Worm (Caenorhabditis elegans) whole organism, dauer: Measurements from ENCODE around the gene phy-2.

Experiments used
- unc-62 ChIP-seq: sonication (generic microtip); optimal IDR thresholded peaks from 2 replicates; lab custom pipeline; 2017; ENCODE audit warnings: missing biosample characterization, missing genetic modification reagents, missing genetic modification characterization

phy-2 gene

DNA sequence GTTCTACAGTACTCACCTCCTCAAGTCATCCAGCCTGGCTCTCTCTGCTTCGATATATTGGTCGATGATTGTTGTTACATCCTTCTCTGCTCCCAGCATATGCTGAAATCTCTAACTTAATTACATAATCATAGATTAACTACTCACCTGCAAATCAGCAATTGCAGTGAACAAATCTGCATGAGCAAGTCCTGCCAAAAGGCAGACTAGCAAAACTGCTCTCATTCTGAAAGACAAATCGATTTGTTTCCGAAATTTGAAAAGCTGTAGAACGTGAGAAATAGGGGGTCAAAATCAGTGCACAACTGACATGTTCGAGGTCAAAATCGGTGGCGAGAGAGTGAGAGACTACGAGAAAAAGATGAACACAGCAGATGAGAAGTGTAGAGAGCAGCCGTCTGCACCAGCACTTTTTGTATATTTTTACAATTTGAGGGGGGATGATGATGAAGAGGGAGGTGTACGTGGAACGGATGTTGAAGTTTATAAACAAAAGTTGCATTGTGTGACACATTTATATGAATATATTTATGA, at the start of gene phy-2:
phy-2 (minus strand) TSS at position 226 of the 534 bp plus-strand sequence.
- TF ChIP-seq unc-62 (GFP tag; lab: Kevin White, UChicago): no peak

DNA sequence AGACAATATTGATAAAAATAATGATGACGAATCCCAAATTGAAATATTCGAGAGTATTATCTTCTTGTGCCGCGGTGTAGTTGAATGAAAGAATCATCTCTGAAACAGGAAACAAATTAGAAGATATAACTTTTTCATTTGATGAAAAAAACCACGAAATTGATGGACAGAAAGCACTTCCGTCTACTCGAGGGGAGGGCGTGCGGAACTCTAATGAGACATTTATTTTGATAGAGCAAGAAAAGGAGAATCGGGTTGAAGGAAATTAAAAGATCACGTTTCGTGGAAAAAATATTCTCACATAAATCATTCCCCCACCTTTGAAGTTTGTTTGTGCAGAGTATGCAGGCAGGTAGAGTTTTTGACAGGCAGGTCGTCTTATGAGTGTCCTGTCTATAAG, 45.6 kb upstream of the phy-2 start, which contains the start of gene sre-14:
sre-14 (minus strand) TSS at position 101 of the 400 bp plus-strand sequence.
- no peak for TF ChIP-seq unc-62 (GFP tag; lab: Kevin White, UChicago)

DNA sequence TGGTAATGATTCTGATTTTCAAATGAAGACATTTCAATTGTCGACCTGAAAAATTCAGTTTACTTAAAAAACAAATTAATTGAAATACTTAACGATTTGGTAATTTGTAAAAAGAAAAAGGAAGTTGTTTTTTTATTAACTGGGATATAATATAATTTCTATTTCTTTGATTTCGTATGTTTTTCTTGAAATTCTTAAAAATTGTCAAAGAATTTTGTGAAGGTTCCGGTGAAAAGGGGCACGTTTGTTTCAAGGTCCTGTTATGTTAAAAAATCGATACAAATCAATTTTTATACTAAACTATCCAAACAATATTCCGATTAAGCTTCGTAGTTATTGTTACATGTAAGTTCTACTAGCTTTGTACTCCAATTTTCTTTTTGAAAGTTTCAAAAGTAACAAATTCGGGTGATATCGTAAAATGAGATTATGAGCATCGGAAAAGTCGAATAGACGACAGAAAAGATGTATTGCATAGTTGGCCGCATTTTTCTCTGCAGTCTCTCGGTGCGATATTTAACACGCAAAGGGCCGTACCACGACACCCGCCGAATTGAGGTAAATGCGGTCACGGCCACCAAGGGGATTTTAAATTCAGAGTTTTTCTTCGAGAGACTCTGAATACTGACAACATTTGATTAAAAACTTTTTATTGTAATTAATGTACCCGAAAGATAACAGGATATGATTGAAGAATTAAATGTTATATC, 43.5 kb upstream of the phy-2 start, which contains the start of gene Y39C12A.9:
Y39C12A.9 (minus strand) TSS at position 51 of the 710 bp plus-strand sequence.
- TF ChIP-seq unc-62 (GFP tag; lab: Kevin White, UChicago): no peak

DNA sequence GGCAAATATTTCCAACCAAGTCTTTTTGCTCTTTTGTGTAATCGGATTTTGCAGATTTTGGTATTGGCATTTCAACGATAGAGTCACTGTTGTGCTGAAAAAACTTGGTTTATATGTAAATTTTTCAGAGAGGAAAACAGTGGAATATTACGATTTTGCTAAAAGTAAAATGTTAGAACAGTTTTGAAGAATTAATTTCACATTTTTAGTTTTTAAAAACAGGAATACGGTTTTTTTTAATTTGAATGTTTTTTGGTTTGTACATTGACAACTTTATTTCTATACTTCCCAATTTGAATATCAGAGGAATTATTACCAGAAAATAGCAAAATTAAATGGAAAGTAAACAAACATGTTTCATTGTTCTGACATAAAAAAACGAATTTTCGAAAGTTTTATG, 36.8 kb upstream of the phy-2 start, which contains the start of gene dnj-26:
dnj-26 (minus strand) TSS at position 101 of the 400 bp plus-strand sequence.
- no peak for TF ChIP-seq unc-62 (GFP tag; lab: Kevin White, UChicago)

DNA sequence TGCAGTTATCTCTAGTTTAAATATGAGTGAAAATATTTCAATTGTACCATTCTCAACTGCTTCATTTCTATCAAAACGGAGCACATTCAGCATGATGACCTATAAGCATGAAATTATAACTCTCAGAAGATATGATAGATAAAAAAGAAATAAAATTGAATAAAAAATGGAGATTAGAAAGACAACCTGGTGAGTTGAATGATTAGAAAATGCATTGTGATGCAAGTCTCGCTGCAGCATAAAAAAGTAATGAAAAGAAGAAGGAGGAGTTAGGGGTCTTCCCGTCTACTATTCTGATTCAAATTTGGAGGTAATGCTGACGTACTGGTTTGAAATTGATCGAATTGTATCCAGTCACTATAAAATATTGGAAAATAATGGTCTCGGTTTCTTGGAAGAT, 28.9 kb upstream of the phy-2 start, which contains the start of gene sre-15:
sre-15 (minus strand) TSS at position 101 of the 400 bp plus-strand sequence.
- TF ChIP-seq unc-62 (GFP tag; lab: Kevin White, UChicago): no peak

DNA sequence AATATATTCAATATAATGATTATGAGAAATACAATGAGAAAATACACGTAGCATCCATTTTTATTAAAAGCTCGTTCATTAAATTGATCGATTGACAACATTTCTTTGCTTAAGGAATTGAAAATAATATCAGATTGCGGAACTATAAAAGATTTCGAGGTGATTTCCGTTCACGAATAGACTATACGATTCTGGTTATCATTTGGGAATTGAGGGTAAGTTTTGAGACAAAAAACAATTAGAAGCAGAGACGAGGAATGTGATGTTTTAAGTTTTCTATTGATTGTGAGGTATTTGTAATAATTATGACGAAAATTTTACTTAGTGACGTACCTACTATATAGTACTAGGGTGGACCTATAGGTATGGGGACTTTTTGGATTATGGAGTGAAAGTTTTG, 23.1 kb upstream of the phy-2 start, which contains the start of gene sre-19:
sre-19 (minus strand) TSS at position 101 of the 400 bp plus-strand sequence.
- no peak for TF ChIP-seq unc-62 (GFP tag; lab: Kevin White, UChicago)

DNA sequence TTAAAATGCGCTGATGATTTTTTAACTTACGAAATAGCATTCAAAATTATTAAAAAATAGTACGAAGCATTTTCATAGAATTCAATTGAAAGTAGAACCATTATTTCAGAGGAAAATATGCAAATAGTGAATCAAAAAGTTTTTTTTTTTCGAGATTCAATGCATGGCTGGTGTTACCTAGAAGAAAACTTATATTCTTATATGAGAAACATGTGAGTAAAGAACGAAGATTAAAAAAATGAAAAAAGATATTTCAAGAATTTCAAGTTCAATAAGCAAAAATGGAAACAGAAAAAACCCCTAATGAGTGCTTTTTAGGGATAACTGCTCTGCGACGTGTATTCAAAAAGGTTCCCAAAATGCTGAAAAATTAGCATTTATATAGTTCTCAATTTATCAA, 20.2 kb upstream of the phy-2 start, which contains the start of gene sre-16:
sre-16 (minus strand) TSS at position 101 of the 400 bp plus-strand sequence.
- no peak for TF ChIP-seq unc-62 (GFP tag; lab: Kevin White, UChicago)

DNA sequence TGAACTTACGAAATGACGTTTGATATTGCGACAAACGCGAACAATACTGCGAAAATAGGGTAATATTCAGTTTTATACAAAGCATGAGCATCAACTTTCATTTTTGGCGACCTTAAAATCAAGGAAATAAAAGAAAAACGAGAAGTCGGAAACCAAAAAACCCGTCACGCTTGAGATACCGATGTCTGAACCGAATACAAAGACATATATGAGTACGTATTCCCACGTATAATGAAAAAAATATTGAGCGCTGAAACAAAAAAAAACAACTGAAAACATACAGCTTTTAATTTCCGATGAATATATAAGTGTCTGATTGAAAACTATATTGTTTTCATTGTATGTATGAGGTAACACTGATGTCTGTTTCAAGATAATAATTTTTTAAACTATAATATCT, 13.9 kb upstream of the phy-2 start, which contains the start of gene sre-18:
sre-18 (minus strand) TSS at position 101 of the 400 bp plus-strand sequence.
- TF ChIP-seq unc-62 (GFP tag; lab: Kevin White, UChicago): no peak

DNA sequence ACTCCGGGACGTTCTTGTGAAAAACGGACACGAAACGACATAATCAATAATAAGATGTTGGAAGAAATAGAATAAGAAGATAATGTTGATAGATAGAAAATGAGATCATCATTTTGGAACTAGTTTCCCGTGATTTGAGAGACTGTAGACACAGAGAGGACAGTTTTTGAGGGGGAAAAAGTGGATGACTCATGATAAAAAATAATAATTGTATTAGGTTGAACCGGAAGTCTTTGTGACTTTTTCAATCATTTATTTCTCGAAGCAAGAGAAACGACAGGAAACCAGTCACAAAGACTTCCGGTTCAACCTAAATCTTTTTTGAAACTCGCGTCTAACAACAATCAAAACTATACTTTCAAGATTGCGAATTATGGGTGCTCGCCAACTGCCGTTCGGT, 11.2 kb upstream of the phy-2 start, which contains the start of gene mlt-3:
mlt-3 (minus strand) TSS at position 101 of the 400 bp plus-strand sequence.
- TF ChIP-seq unc-62 (GFP tag; lab: Kevin White, UChicago): no peak

DNA sequence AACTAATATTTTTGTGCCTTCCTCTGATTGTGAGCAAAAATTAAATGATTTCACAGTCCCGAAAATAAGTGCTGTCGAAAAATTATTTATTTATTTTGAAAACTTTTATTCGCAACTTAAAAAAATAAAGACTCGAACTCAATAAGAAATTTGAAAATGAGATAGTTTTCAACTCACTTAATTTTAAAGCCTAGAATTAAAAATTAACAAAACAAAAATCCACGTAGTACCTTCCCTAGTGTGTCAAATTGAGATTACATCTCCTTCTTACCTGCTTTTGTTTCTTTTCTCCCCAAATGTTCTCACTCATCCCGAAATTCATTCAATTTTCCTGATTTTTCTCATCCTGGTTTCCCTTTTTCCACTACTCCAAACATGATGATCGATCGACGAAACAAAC, 3.5 kb upstream of the phy-2 start, which contains the start of gene F35G2.5:
F35G2.5 (plus strand) TSS at position 301 of the 400 bp plus-strand sequence.
- no peak for TF ChIP-seq unc-62 (GFP tag; lab: Kevin White, UChicago)

DNA sequence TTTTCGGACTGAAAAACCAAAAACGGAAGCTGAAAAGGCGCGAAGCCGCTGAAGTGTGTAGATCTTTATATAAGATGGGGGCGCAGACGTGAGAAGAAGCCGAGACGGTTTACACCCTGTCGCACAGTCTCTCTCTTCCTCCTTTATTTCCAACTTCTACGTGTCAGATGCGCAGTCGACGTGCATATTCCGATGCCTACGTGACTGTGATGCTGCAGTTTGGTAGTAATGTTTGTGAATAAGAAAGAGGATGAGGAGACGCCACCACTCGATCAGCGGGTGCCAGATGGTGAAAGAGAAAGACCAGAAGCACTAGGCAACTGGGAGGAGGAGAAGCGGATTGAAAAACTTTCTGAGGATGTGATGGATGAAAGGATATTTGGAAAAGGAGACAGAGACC, 2.5 kb upstream of the phy-2 start:
- no peak for TF ChIP-seq unc-62 (GFP tag; lab: Kevin White, UChicago)

DNA sequence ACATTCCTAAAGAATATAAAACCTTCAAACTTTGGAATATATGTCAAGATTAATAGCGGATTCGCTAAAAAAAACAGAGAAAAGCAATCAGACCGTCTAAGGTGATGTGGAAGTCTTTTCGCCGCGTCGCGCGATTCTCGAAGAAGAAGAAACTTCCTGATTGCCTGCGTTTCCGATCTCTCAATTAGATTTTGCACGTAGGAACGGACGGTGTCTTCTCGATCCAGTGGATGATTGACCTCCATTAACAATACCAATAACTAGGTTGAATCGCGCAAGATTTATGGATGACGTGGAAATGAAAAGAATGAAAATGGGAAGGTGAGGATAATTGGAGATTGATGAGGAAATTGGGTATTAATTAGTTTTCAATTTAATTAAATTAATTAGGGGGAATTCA, 1.4 kb upstream of the phy-2 start:
- no peak for TF ChIP-seq unc-62 (GFP tag; lab: Kevin White, UChicago)

DNA sequence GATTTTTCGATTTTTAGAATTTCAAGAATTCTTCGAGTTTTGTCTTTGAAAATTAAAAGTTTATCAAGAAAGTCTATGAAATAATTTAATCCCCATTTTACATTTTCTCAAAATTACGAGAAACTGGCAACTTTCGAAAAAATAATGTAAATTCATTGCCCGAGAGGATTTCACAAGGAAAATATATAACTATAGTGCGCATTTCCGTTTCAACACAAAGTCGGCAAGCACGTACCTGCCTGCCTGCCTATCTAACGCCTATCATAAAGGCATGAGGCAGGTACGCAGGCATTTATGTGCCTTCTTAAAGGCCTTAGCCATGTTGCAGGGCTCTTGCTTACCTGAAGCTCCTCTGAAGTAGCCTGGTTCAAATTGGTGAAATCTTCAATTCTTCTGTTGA, 3.0 kb downstream of the phy-2 start:
- no peak for TF ChIP-seq unc-62 (GFP tag; lab: Kevin White, UChicago)

DNA sequence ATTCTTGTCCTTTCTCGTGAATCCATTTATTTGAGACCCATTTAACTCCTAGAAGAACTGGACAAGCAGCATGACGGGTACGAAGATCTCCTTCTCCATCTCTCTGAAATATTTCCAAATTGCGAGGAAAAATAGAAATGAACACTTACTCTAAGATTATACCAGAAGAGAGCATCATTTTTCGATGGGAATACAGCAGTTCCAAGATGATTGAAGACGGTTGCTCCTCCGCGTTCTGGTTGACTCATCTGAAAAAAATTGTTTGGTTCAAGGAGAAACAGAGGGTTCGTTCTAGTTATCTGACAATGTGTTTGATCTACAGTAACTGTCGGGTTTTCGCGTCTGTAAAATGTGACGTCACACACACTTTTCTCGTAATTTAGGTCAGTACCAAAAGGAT, 4.5 kb downstream of the phy-2 start:
- TF ChIP-seq unc-62 (GFP tag; lab: Kevin White, UChicago): no peak

DNA sequence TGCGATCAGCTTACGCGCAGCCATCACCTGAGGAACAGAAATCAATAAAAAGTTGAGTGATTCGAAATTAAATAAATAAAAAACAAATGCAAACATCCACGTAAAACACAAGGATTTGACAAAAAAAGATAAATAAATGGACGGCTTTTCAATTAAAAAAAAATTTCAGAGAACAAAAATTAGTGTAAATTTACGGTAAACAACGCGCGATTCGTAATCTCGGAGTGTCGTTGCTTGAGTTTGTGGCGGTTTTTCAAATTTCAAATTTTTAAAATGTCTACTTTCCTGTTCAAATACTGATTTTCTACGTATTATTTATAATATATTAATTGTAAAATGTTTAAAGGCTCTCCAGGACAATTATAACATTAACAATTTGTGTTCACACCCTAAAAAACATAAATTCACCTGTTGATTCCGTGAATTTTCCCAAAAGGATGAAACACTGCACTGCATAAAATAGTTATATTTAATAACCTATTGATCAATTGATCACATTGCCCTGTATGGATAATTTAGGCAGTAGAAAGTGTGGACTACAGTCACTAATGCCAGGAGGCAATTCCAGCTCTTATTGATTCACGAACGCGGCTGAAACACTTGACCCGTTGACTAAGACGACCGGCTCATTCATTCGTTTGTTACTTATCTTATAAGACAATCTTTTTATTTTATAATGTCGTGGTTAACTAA, 6.7 kb downstream of the phy-2 start, which contains the start of the genes marb-1 and F35G2.3:
marb-1 (minus strand) TSS at position 27 of the 693 bp plus-strand sequence.
F35G2.3 (plus strand) TSS at position 643 of the 693 bp plus-strand sequence.
- TF ChIP-seq unc-62 (GFP tag; lab: Kevin White, UChicago): no peak
